Worm (Caenorhabditis elegans) whole organism, early embryonic: Measurements from ENCODE around the gene srh-215.

ENCODE experiments used
- B0310.2 ChIP-seq: sonication (generic microtip); optimal IDR thresholded peaks from 2 replicates; lab custom pipeline; 2016; ENCODE audit warnings: mild to moderate bottlenecking, missing genetic modification characterization, missing compliant biosample characterization
- F13C5.2 ChIP-seq: sonication (generic microtip); optimal IDR thresholded peaks from 2 replicates; lab custom pipeline; 2017; ENCODE audit warnings: mild to moderate bottlenecking, missing genetic modification characterization, inconsistent platforms, missing compliant biosample characterization
- ama-1 ChIP-seq: fragments of 150-350 bp; optimal IDR thresholded peaks from 2 replicates; lab custom pipeline; 2014
- ceh-13 ChIP-seq: fragments of 200-800 bp; sonication (Bioruptor generic); optimal IDR thresholded peaks from 2 replicates; lab custom pipeline; 2018; ENCODE audit warnings: mild to moderate bottlenecking, missing genetic modification characterization, missing compliant biosample characterization
- ceh-36 ChIP-seq: sonication (generic microtip); optimal IDR thresholded peaks from 2 replicates; lab custom pipeline; 2016; ENCODE audit warnings: missing genetic modification characterization, inconsistent platforms, missing compliant biosample characterization
- flt-1 ChIP-seq: fragments of 200-800 bp; sonication (Bioruptor generic); IDR thresholded peaks from 2 replicates; pipeline ENCODE4 v1.3.6; 2022; ENCODE audit warnings: missing genetic modification characterization, missing compliant biosample characterization
- hmg-4 ChIP-seq: fragments of 200-800 bp; sonication (Bioruptor generic); optimal IDR thresholded peaks from 2 replicates; lab custom pipeline; 2018; ENCODE audit warnings: mild to moderate bottlenecking, missing genetic modification characterization, missing compliant biosample characterization
- hnd-1 ChIP-seq: sonication (generic microtip); optimal IDR thresholded peaks from 2 replicates; lab custom pipeline; 2016; ENCODE audit warnings: missing genetic modification characterization, missing compliant biosample characterization
- pes-1 ChIP-seq: fragments of 200-800 bp; sonication (Bioruptor generic); IDR thresholded peaks from 2 replicates; pipeline ENCODE4 v1.3.6; 2022; ENCODE audit warnings: missing genetic modification reagents, missing genetic modification characterization, missing compliant biosample characterization
- scrt-1 ChIP-seq: fragments of 200-800 bp; sonication (Bioruptor generic); IDR thresholded peaks from 2 replicates; pipeline ENCODE4 v1.3.6; 2022; ENCODE audit warnings: missing genetic modification characterization, missing compliant biosample characterization
- sea-1 ChIP-seq: fragments of 200-800 bp; sonication (Bioruptor generic); conservative IDR thresholded peaks from 2 replicates; pipeline ENCODE4 v1.3.6; 2022; ENCODE audit warnings: missing genetic modification characterization, missing compliant biosample characterization
- tbx-11 ChIP-seq: fragments of 200-800 bp; sonication (Bioruptor generic); IDR thresholded peaks from 2 replicates; pipeline ENCODE4 v1.3.6; 2022; ENCODE audit warnings: missing genetic modification characterization, missing compliant biosample characterization

- TF ChIP-seq pes-1 (GFP tag; lab: Robert Waterston, UW): no peak
- TF ChIP-seq ama-1 (lab: Kevin White, UChicago): no peak
- no peak for TF ChIP-seq flt-1 (GFP tag; lab: Robert Waterston, UW)
- no peak for TF ChIP-seq sea-1 (GFP tag; lab: Robert Waterston, UW)
- no peak for TF ChIP-seq hnd-1
- no peak for TF ChIP-seq F13C5.2 (tag; lab: Kevin White, UChicago)
- no peak for TF ChIP-seq hmg-4
- no peak for TF ChIP-seq ceh-36 (tag; lab: Kevin White, UChicago)
- TF ChIP-seq tbx-11: no peak
- TF ChIP-seq ceh-13: no peak
- no peak for TF ChIP-seq B0310.2
- TF ChIP-seq scrt-1 (GFP tag; lab: Robert Waterston, UW): no peak
Observed at ce11 chrV:16786012-16786411, 45.8 kb downstream of the srh-215 start.
